Worm (Caenorhabditis elegans) whole organism, young adult: ENCODE measurements around the gene R05G9.1.

Experiments used
- F22D6.2 ChIP-seq: sonication (generic microtip); optimal IDR thresholded peaks from 2 replicates; lab custom pipeline; 2016; ENCODE audit warnings: mild to moderate bottlenecking, missing genetic modification characterization, missing compliant biosample characterization
- F39B2.1 ChIP-seq: fragments of 200-800 bp; sonication (Bioruptor generic); IDR thresholded peaks from 2 replicates; pipeline ENCODE4 v1.3.6; 2022; ENCODE audit warnings: missing genetic modification reagents, missing genetic modification characterization, missing compliant biosample characterization
- ets-4 ChIP-seq: fragments of 200-800 bp; sonication (Bioruptor generic); optimal IDR thresholded peaks from 2 replicates; lab custom pipeline; 2018; ENCODE audit warnings: mild to moderate bottlenecking, missing genetic modification characterization, missing compliant biosample characterization
- snpc-4 ChIP-seq, 5 experiments: fragments of 150-350 bp in 1 of 5; sonication (generic microtip) in 4 of 5; optimal IDR thresholded peaks; 2 replicates each; lab custom pipeline; 2014 to 2018; ENCODE audit warnings: missing genetic modification characterization in 5 of 5, missing biosample characterization in 3 of 5, antibody characterized with exemption in 2 of 5, mild to moderate bottlenecking in 2 of 5, missing compliant biosample characterization in 2 of 5, missing genotype in 2 of 5, moderate library complexity in 2 of 5, missing genetic modification reagents in 1 of 5
- unc-130 ChIP-seq: sonication (generic microtip); optimal IDR thresholded peaks from 2 replicates; lab custom pipeline; 2016; ENCODE audit warnings: missing genetic modification reagents, missing genetic modification characterization, missing compliant biosample characterization

- TF ChIP-seq ets-4, result no peak
- TF ChIP-seq snpc-4 (GFP tag; optimal IDR thresholded peaks at IDR 0.05; lab: Kevin White, UChicago), result no peak
- TF ChIP-seq snpc-4 (tag; optimal IDR thresholded peaks at IDR 0.05; lab: Kevin White, UChicago), result no peak
- TF ChIP-seq unc-130 (GFP tag; lab: Kevin White, UChicago), result no peak
- no peak for TF ChIP-seq F39B2.1
- no peak for TF ChIP-seq F22D6.2 (tag; lab: Kevin White, UChicago)
These were observed 10.9 kb downstream of the R05G9.1 start, which contains the start of gene R05G9R.1 for ce11 chrII:6513911-6514310.
